Worm (Caenorhabditis elegans) whole organism, late embryonic: ENCODE measurements around the gene F56B3.9.

ENCODE experiments used
- C08G9.2 ChIP-seq: sonication (generic microtip); optimal IDR thresholded peaks from 2 replicates; lab custom pipeline; 2016; ENCODE audit warnings: mild to moderate bottlenecking, missing genetic modification characterization, moderate library complexity, missing compliant biosample characterization
- K09A11.1 ChIP-seq: sonication (generic microtip); optimal IDR thresholded peaks from 2 replicates; lab custom pipeline; 2017; ENCODE audit warnings: antibody characterized with exemption, mild to moderate bottlenecking, missing genetic modification characterization, missing compliant biosample characterization; ENCODE audit not compliant: insufficient read depth
- ahr-1 ChIP-seq: sonication (generic microtip); optimal IDR thresholded peaks from 2 replicates; lab custom pipeline; 2016; ENCODE audit warnings: missing genetic modification characterization, missing compliant biosample characterization
- ceh-14 ChIP-seq: sonication (generic microtip); optimal IDR thresholded peaks from 2 replicates; lab custom pipeline; 2016; ENCODE audit warnings: missing genotype, missing genetic modification characterization, missing compliant biosample characterization
- ceh-18 ChIP-seq: sonication (generic microtip); optimal IDR thresholded peaks from 2 replicates; lab custom pipeline; 2016; ENCODE audit warnings: missing genetic modification characterization, missing compliant biosample characterization
- ceh-19 ChIP-seq: fragments of 200-800 bp; sonication (Bioruptor generic); optimal IDR thresholded peaks from 2 replicates; lab custom pipeline; 2018; ENCODE audit warnings: mild to moderate bottlenecking, missing genetic modification characterization, missing compliant biosample characterization
- ceh-24 ChIP-seq: sonication (generic microtip); optimal IDR thresholded peaks from 2 replicates; lab custom pipeline; 2016; ENCODE audit warnings: mild to moderate bottlenecking, missing genetic modification characterization, missing compliant biosample characterization
- ceh-34 ChIP-seq: sonication (generic microtip); optimal IDR thresholded peaks from 2 replicates; lab custom pipeline; 2016; ENCODE audit warnings: mild to moderate bottlenecking, missing genetic modification characterization, missing compliant biosample characterization
- ceh-9 ChIP-seq: sonication (generic microtip); optimal IDR thresholded peaks from 2 replicates; lab custom pipeline; 2016; ENCODE audit warnings: mild to moderate bottlenecking, missing genetic modification characterization, inconsistent platforms, missing compliant biosample characterization
- che-1 ChIP-seq: sonication (generic microtip); optimal IDR thresholded peaks from 2 replicates; lab custom pipeline; 2016; ENCODE audit warnings: mild to moderate bottlenecking, missing genetic modification characterization, missing compliant biosample characterization
- dmd-4 ChIP-seq: sonication (generic microtip); optimal IDR thresholded peaks from 2 replicates; lab custom pipeline; 2016; ENCODE audit warnings: borderline replicate concordance, missing genetic modification characterization, missing compliant biosample characterization
- dve-1 ChIP-seq: sonication (generic microtip); optimal IDR thresholded peaks from 2 replicates; lab custom pipeline; 2017; ENCODE audit warnings: antibody characterized with exemption, mild to moderate bottlenecking, missing genetic modification characterization, missing compliant biosample characterization
- elt-2 ChIP-seq: sonication (generic microtip); optimal IDR thresholded peaks from 2 replicates; lab custom pipeline; 2016; ENCODE audit warnings: missing genetic modification reagents, missing genetic modification characterization, missing compliant biosample characterization
- fax-1 ChIP-seq: sonication (generic microtip); optimal IDR thresholded peaks from 2 replicates; lab custom pipeline; 2016; ENCODE audit warnings: missing genotype, missing genetic modification characterization, missing compliant biosample characterization
- gmeb-2 ChIP-seq: sonication (generic microtip); optimal IDR thresholded peaks from 2 replicates; lab custom pipeline; 2016; ENCODE audit warnings: missing genetic modification characterization, inconsistent platforms, missing compliant biosample characterization
- hlh-15 ChIP-seq: sonication (generic microtip); optimal IDR thresholded peaks from 2 replicates; lab custom pipeline; 2016; ENCODE audit warnings: missing genetic modification characterization, missing compliant biosample characterization
- hlh-30 ChIP-seq: sonication (generic microtip); optimal IDR thresholded peaks from 2 replicates; lab custom pipeline; 2017; ENCODE audit warnings: antibody characterized with exemption, missing genetic modification characterization, missing compliant biosample characterization; ENCODE audit not compliant: insufficient read depth
- hlh-6 ChIP-seq: sonication (generic microtip); optimal IDR thresholded peaks from 2 replicates; lab custom pipeline; 2016; ENCODE audit warnings: missing genotype, missing genetic modification characterization, missing compliant biosample characterization
- madf-2 ChIP-seq: sonication (generic microtip); optimal IDR thresholded peaks from 2 replicates; lab custom pipeline; 2017; ENCODE audit warnings: missing genetic modification characterization, missing compliant biosample characterization
- mec-3 ChIP-seq: sonication (generic microtip); optimal IDR thresholded peaks from 2 replicates; lab custom pipeline; 2016; ENCODE audit warnings: borderline replicate concordance, missing genetic modification characterization, missing compliant biosample characterization
- nfya-1 ChIP-seq: sonication (generic microtip); optimal IDR thresholded peaks from 2 replicates; lab custom pipeline; 2017; ENCODE audit warnings: missing genetic modification characterization, mild to moderate bottlenecking, missing compliant biosample characterization, antibody characterized with exemption, moderate library complexity
- odd-2 ChIP-seq: sonication (generic microtip); optimal IDR thresholded peaks from 2 replicates; lab custom pipeline; 2017; ENCODE audit warnings: antibody characterized with exemption, mild to moderate bottlenecking, missing genetic modification characterization, missing compliant biosample characterization
- pag-3 ChIP-seq: sonication (generic microtip); optimal IDR thresholded peaks from 2 replicates; lab custom pipeline; 2016; ENCODE audit warnings: missing compliant biosample characterization, missing genetic modification characterization, borderline replicate concordance
- pros-1 ChIP-seq: fragments of 150-350 bp; optimal IDR thresholded peaks from 2 replicates; lab custom pipeline; 2014; ENCODE audit warnings: missing biosample characterization, missing genetic modification reagents, missing genetic modification characterization
- rnt-1 ChIP-seq: sonication (generic microtip); optimal IDR thresholded peaks from 2 replicates; lab custom pipeline; 2016; ENCODE audit warnings: missing genetic modification characterization, missing compliant biosample characterization
- sdc-2 ChIP-seq: sonication (generic microtip); optimal IDR thresholded peaks from 2 replicates; lab custom pipeline; 2016; ENCODE audit warnings: missing genotype, missing genetic modification characterization, missing compliant biosample characterization
- tbx-7 ChIP-seq: sonication (generic microtip); optimal IDR thresholded peaks from 2 replicates; lab custom pipeline; 2016; ENCODE audit warnings: missing genotype, missing genetic modification characterization, missing compliant biosample characterization
- unc-42 ChIP-seq: sonication (generic microtip); optimal IDR thresholded peaks from 2 replicates; lab custom pipeline; 2016; ENCODE audit warnings: missing genotype, missing genetic modification characterization, missing compliant biosample characterization
- unc-55 ChIP-seq: sonication (generic microtip); optimal IDR thresholded peaks from 2 replicates; lab custom pipeline; 2017; ENCODE audit warnings: missing biosample characterization, missing genetic modification reagents, missing genetic modification characterization
- zip-5 ChIP-seq: sonication (generic microtip); optimal IDR thresholded peaks from 2 replicates; lab custom pipeline; 2016; ENCODE audit warnings: missing genetic modification characterization, missing compliant biosample characterization
- ztf-16 ChIP-seq: sonication (generic microtip); optimal IDR thresholded peaks from 2 replicates; lab custom pipeline; 2017; ENCODE audit warnings: missing genetic modification characterization, missing compliant biosample characterization

Gene F56B3.9

ce11 chrIV:756956-757355, 14.2 kb upstream of the F56B3.9 start:
- TF ChIP-seq dmd-4 (tag; lab: Kevin White, UChicago), result no peak
- no peak for TF ChIP-seq K09A11.1 (tag; lab: Kevin White, UChicago)
- TF ChIP-seq gmeb-2 (tag; lab: Kevin White, UChicago), result no peak
- no peak for TF ChIP-seq ztf-16 (tag; lab: Kevin White, UChicago)
- TF ChIP-seq sdc-2, result no peak
- TF ChIP-seq, all 69 proteins: peak for 0

ce11 chrIV:757548-757947, 13.6 kb upstream of the F56B3.9 start:
- TF ChIP-seq pros-1 (tag; lab: Kevin White, UChicago) (no peak), nfya-1 (no peak), hlh-6 (tag; lab: Kevin White, UChicago) (no peak), ceh-9 (tag; lab: Kevin White, UChicago) (no peak), ahr-1 (no peak), elt-2 (no peak), unc-42 (tag; lab: Kevin White, UChicago) (no peak), pag-3 (no peak), madf-2 (no peak), rnt-1 (tag; lab: Kevin White, UChicago) (no peak), mec-3 (tag; lab: Kevin White, UChicago) (no peak), hlh-30 (no peak), ceh-24 (no peak), hlh-15 (tag; lab: Kevin White, UChicago) (no peak), ceh-19 (GFP tag; lab: Kevin White, UChicago) (no peak), ceh-34 (tag; lab: Kevin White, UChicago) (no peak), fax-1 (tag; lab: Kevin White, UChicago) (no peak), C08G9.2 (tag; lab: Kevin White, UChicago) (no peak), che-1 (tag; lab: Kevin White, UChicago) (no peak)

- TF ChIP-seq unc-42 (tag; lab: Kevin White, UChicago) (peak; percentile 39), dve-1 (no peak)
Measured at ce11 chrIV:760267-760666, 10.9 kb upstream of the F56B3.9 start, which contains the start of gene gst-40. gst-40 (plus strand) TSS chrIV:760502.

ce11 chrIV:762016-762459, 9.1 kb upstream of the F56B3.9 start:
- TF ChIP-seq ceh-18 (tag; lab: Kevin White, UChicago), result no peak
- no peak for TF ChIP-seq pag-3
- TF ChIP-seq dve-1, result no peak
- TF ChIP-seq madf-2, result no peak
- no peak for TF ChIP-seq odd-2 (tag; lab: Kevin White, UChicago)
- TF ChIP-seq C08G9.2 (tag; lab: Kevin White, UChicago), result no peak
- TF ChIP-seq unc-55 (GFP tag; lab: Kevin White, UChicago), result no peak

ce11 chrIV:762486-763376, 8.4 kb upstream of the F56B3.9 start:
- TF ChIP-seq tbx-7 (no peak), ceh-34 (tag; lab: Kevin White, UChicago) (no peak), ceh-14 (tag; lab: Kevin White, UChicago) (no peak), unc-55 (GFP tag; lab: Kevin White, UChicago) (no peak), elt-2 (no peak), zip-5 (tag; lab: Kevin White, UChicago) (no peak)
- TF ChIP-seq, all 69 proteins: peak for 0
